Worm (Caenorhabditis elegans) whole organism, midembryonic: ENCODE results near the gene trpp-11.

Experiments used
- cog-1 ChIP-seq: sonication (generic microtip); optimal IDR thresholded peaks from 2 replicates; lab custom pipeline; 2016; ENCODE audit warnings: missing genetic modification characterization, missing compliant biosample characterization
- klf-2 ChIP-seq: fragments of 200-800 bp; sonication (Bioruptor generic); conservative IDR thresholded peaks from 2 replicates; pipeline ENCODE4 v1.3.6; 2022; ENCODE audit warnings: missing genetic modification reagents, missing genetic modification characterization, missing compliant biosample characterization
- med-1 ChIP-seq: sonication (generic microtip); optimal IDR thresholded peaks from 2 replicates; lab custom pipeline; 2017; ENCODE audit warnings: missing genetic modification characterization, mild to moderate bottlenecking, missing compliant biosample characterization, antibody characterized with exemption, missing genetic modification reagents; ENCODE audit not compliant: insufficient read depth
- ref-1 ChIP-seq: fragments of 200-800 bp; sonication (Bioruptor generic); conservative IDR thresholded peaks from 2 replicates; pipeline ENCODE4 v1.3.6; 2022; ENCODE audit warnings: missing genetic modification reagents, missing genetic modification characterization, missing compliant biosample characterization
- tab-1 ChIP-seq: fragments of 200-800 bp; sonication (Bioruptor generic); IDR thresholded peaks from 2 replicates; pipeline ENCODE4 v1.3.6; 2022; ENCODE audit warnings: missing genetic modification characterization, missing compliant biosample characterization

ce11 chrIII:772675-773074 is 22.3 kb upstream of the trpp-11 start:
- TF ChIP-seq ref-1 (GFP tag; lab: Robert Waterston, UW) (no peak), tab-1 (no peak), cog-1 (no peak), klf-2 (GFP tag; lab: Robert Waterston, UW) (no peak), med-1 (GFP tag; lab: Kevin White, UChicago) (no peak)
